Worm (Caenorhabditis elegans) whole organism, L4 larva: ENCODE results near the gene sptl-3.

Experiments
- T20F7.1 ChIP-seq: fragments of 200-800 bp; sonication (Bioruptor generic); optimal IDR thresholded peaks from 2 replicates; lab custom pipeline; 2018; ENCODE audit warnings: mild to moderate bottlenecking, missing genetic modification characterization, missing compliant biosample characterization
- T26A8.4 ChIP-seq: fragments of 200-800 bp; sonication (Bioruptor generic); IDR thresholded peaks from 2 replicates; pipeline ENCODE4 v1.3.6; 2022; ENCODE audit warnings: missing genetic modification characterization, missing compliant biosample characterization
- aha-1 ChIP-seq: fragments of 150-350 bp; peaks from one replicate; lab custom pipeline; 2014; ENCODE audit warnings: missing biosample characterization, missing genetic modification characterization
- arid-1 ChIP-seq: fragments of 200-800 bp; sonication (Bioruptor generic); conservative IDR thresholded peaks from 2 replicates; pipeline ENCODE4 v1.3.6; 2022; ENCODE audit warnings: missing genetic modification reagents, missing genetic modification characterization, missing compliant biosample characterization
- ceh-20 ChIP-seq: fragments of 200-800 bp; sonication (Bioruptor generic); IDR thresholded peaks from 2 replicates; pipeline ENCODE4 v1.3.6; 2022; ENCODE audit warnings: missing genetic modification reagents, missing genetic modification characterization, missing compliant biosample characterization
- ceh-62 ChIP-seq: sonication (generic microtip); optimal IDR thresholded peaks from 2 replicates; lab custom pipeline; 2017; ENCODE audit warnings: missing biosample characterization, missing genetic modification characterization
- ces-1 ChIP-seq: fragments of 150-350 bp; sonication (generic microtip); optimal IDR thresholded peaks from 4 replicates; lab custom pipeline; 2014; ENCODE audit warnings: missing biosample characterization, missing genetic modification reagents, missing genetic modification characterization
- cey-2 ChIP-seq: sonication (generic microtip); optimal IDR thresholded peaks from 3 replicates; lab custom pipeline; 2017; ENCODE audit warnings: missing genetic modification characterization, mild to moderate bottlenecking, missing compliant biosample characterization, antibody characterized with exemption, borderline replicate concordance; ENCODE audit not compliant: insufficient read depth
- daf-12 ChIP-seq: fragments of 150-350 bp; optimal IDR thresholded peaks from 2 replicates; lab custom pipeline; 2014; ENCODE audit warnings: missing biosample characterization, missing genetic modification reagents, missing genetic modification characterization
- daf-16 ChIP-seq, 3 experiments: sonication (generic microtip); optimal IDR thresholded peaks; 2 replicates each; lab custom pipeline; 2016 to 2017; ENCODE audit warnings: missing genetic modification characterization in 3 of 3, missing genetic modification reagents in 3 of 3, mild to moderate bottlenecking in 2 of 3, missing compliant biosample characterization in 2 of 3, missing biosample characterization in 1 of 3, moderate library complexity in 1 of 3
- dmd-6 ChIP-seq: fragments of 200-800 bp; sonication (Bioruptor generic); IDR thresholded peaks from 2 replicates; pipeline ENCODE4 v1.3.6; 2022; ENCODE audit warnings: missing genetic modification reagents, missing genetic modification characterization, missing compliant biosample characterization
- dpl-1 ChIP-seq: fragments of 150-350 bp; optimal IDR thresholded peaks from 2 replicates; lab custom pipeline; 2014; ENCODE audit warnings: missing biosample characterization, missing genetic modification reagents, missing genetic modification characterization
- duxl-1 ChIP-seq: sonication (generic microtip); optimal IDR thresholded peaks from 2 replicates; lab custom pipeline; 2016; ENCODE audit warnings: mild to moderate bottlenecking, missing genetic modification characterization, moderate library complexity, missing compliant biosample characterization; ENCODE audit not compliant: poor library complexity
- dve-1 ChIP-seq: sonication (generic microtip); optimal IDR thresholded peaks from 2 replicates; lab custom pipeline; 2017; ENCODE audit warnings: antibody characterized with exemption, mild to moderate bottlenecking, missing genetic modification characterization, missing compliant biosample characterization; ENCODE audit not compliant: insufficient read depth
- egl-43 ChIP-seq: fragments of 200-800 bp; sonication (Bioruptor generic); IDR thresholded peaks from 2 replicates; pipeline ENCODE4 v1.3.6; 2022; ENCODE audit warnings: missing genetic modification reagents, missing genetic modification characterization, missing compliant biosample characterization
- hif-1 ChIP-seq, 2 experiments: sonication (generic microtip); optimal IDR thresholded peaks; 2 replicates each; lab custom pipeline; 2016 to 2017; ENCODE audit warnings: missing compliant biosample characterization in 2 of 2, missing genetic modification characterization in 2 of 2, missing genetic modification reagents in 2 of 2, missing genotype in 2 of 2, mild to moderate bottlenecking in 1 of 2
- hlh-11 ChIP-seq: fragments of 200-800 bp; sonication (Bioruptor generic); optimal IDR thresholded peaks from 2 replicates; lab custom pipeline; 2018; ENCODE audit warnings: mild to moderate bottlenecking, missing genetic modification characterization, missing compliant biosample characterization
- jun-1 ChIP-seq: fragments of 150-350 bp; optimal IDR thresholded peaks from 2 replicates; lab custom pipeline; 2014; ENCODE audit warnings: missing biosample characterization, missing genetic modification reagents, missing genetic modification characterization
- lim-7 ChIP-seq: fragments of 200-800 bp; sonication (Bioruptor generic); IDR thresholded peaks from 2 replicates; pipeline ENCODE4 v1.3.6; 2022; ENCODE audit warnings: missing genetic modification characterization, missing compliant biosample characterization
- lin-1 ChIP-seq: fragments of 200-800 bp; sonication (Bioruptor generic); IDR thresholded peaks from 2 replicates; pipeline ENCODE4 v1.3.6; 2022; ENCODE audit warnings: missing genetic modification reagents, missing genetic modification characterization, missing compliant biosample characterization
- lin-13 ChIP-seq: fragments of 150-350 bp; optimal IDR thresholded peaks from 2 replicates; lab custom pipeline; 2014; ENCODE audit warnings: missing biosample characterization, missing genetic modification reagents, missing genetic modification characterization
- lin-39 ChIP-seq: fragments of 150-350 bp; optimal IDR thresholded peaks from 2 replicates; lab custom pipeline; 2014; ENCODE audit warnings: missing biosample characterization, missing genetic modification reagents, missing genetic modification characterization
- lir-3 ChIP-seq: sonication (generic microtip); optimal IDR thresholded peaks from 2 replicates; lab custom pipeline; 2016; ENCODE audit warnings: mild to moderate bottlenecking, missing genetic modification characterization, missing compliant biosample characterization
- mdl-1 ChIP-seq, 2 experiments: fragments of 150-350 bp in 1 of 2; sonication (generic microtip) in 1 of 2; optimal IDR thresholded peaks; 2 replicates each; lab custom pipeline; 2014 to 2017; ENCODE audit warnings: missing biosample characterization in 2 of 2, missing genetic modification characterization in 2 of 2
- mxl-2 ChIP-seq: fragments of 200-800 bp; sonication (Bioruptor generic); conservative IDR thresholded peaks from 2 replicates; pipeline ENCODE4 v1.3.6; 2022; ENCODE audit warnings: missing genetic modification reagents, missing genetic modification characterization, missing compliant biosample characterization
- nhr-10 ChIP-seq: fragments of 150-350 bp; optimal IDR thresholded peaks from 2 replicates; lab custom pipeline; 2014; ENCODE audit warnings: missing biosample characterization, missing genetic modification characterization
- nhr-102 ChIP-seq: sonication (generic microtip); optimal IDR thresholded peaks from 2 replicates; lab custom pipeline; 2016; ENCODE audit warnings: mild to moderate bottlenecking, missing genetic modification characterization, moderate library complexity, missing compliant biosample characterization
- nhr-11 ChIP-seq: fragments of 150-350 bp; optimal IDR thresholded peaks from 2 replicates; lab custom pipeline; 2014; ENCODE audit warnings: missing biosample characterization, missing genetic modification characterization
- nhr-237 ChIP-seq: sonication (generic microtip); optimal IDR thresholded peaks from 2 replicates; lab custom pipeline; 2017; ENCODE audit warnings: missing biosample characterization, missing genetic modification characterization
- nhr-25 ChIP-seq: sonication (generic microtip); optimal IDR thresholded peaks from 2 replicates; lab custom pipeline; 2017; ENCODE audit warnings: missing genetic modification characterization, mild to moderate bottlenecking, missing compliant biosample characterization, antibody characterized with exemption, moderate library complexity, borderline replicate concordance; ENCODE audit not compliant: insufficient read depth
- nhr-28 ChIP-seq: fragments of 150-350 bp; optimal IDR thresholded peaks from 2 replicates; lab custom pipeline; 2014; ENCODE audit warnings: missing biosample characterization, missing genetic modification characterization
- nhr-41 ChIP-seq: fragments of 200-800 bp; sonication (Bioruptor generic); IDR thresholded peaks from 2 replicates; pipeline ENCODE4 v1.3.6; 2022; ENCODE audit warnings: missing genetic modification reagents, missing genetic modification characterization, missing compliant biosample characterization
- nhr-48 ChIP-seq: sonication (generic microtip); optimal IDR thresholded peaks from 2 replicates; lab custom pipeline; 2016; ENCODE audit warnings: mild to moderate bottlenecking, missing genetic modification characterization, missing compliant biosample characterization
- nhr-6 ChIP-seq: fragments of 150-350 bp; optimal IDR thresholded peaks from 2 replicates; lab custom pipeline; 2014; ENCODE audit warnings: missing biosample characterization, missing genetic modification characterization
- nhr-76 ChIP-seq: fragments of 150-350 bp; optimal IDR thresholded peaks from 2 replicates; lab custom pipeline; 2014; ENCODE audit warnings: missing biosample characterization, missing genetic modification characterization
- nhr-77 ChIP-seq: fragments of 150-350 bp; optimal IDR thresholded peaks from 2 replicates; lab custom pipeline; 2014; ENCODE audit warnings: missing biosample characterization, missing genetic modification characterization
- php-3 ChIP-seq: fragments of 200-800 bp; sonication (Bioruptor generic); IDR thresholded peaks from 2 replicates; pipeline ENCODE4 v1.3.6; 2022; ENCODE audit warnings: missing genetic modification reagents, missing genetic modification characterization, missing compliant biosample characterization
- pqm-1 ChIP-seq: sonication (generic microtip); optimal IDR thresholded peaks from 2 replicates; lab custom pipeline; 2017; ENCODE audit warnings: missing biosample characterization, missing genetic modification characterization
- rbr-2 ChIP-seq: sonication (generic microtip); optimal IDR thresholded peaks from 2 replicates; lab custom pipeline; 2016; ENCODE audit warnings: missing genotype, missing genetic modification characterization, missing compliant biosample characterization
- snpc-4 ChIP-seq: fragments of 150-350 bp; optimal IDR thresholded peaks from 2 replicates; lab custom pipeline; 2014; ENCODE audit warnings: missing biosample characterization, missing genetic modification characterization
- spr-3 ChIP-seq: fragments of 200-800 bp; sonication (Bioruptor generic); optimal IDR thresholded peaks from 2 replicates; lab custom pipeline; 2018; ENCODE audit warnings: mild to moderate bottlenecking, missing genetic modification characterization, missing compliant biosample characterization
- tag-97 ChIP-seq: fragments of 200-800 bp; sonication (Bioruptor generic); IDR thresholded peaks from 2 replicates; pipeline ENCODE4 v1.3.6; 2022; ENCODE audit warnings: missing genetic modification characterization, missing compliant biosample characterization
- tra-1 ChIP-seq: fragments of 200-800 bp; sonication (Bioruptor generic); IDR thresholded peaks from 2 replicates; pipeline ENCODE4 v1.3.6; 2022; ENCODE audit warnings: missing genetic modification reagents, missing genetic modification characterization, missing compliant biosample characterization
- vab-7 ChIP-seq: fragments of 200-800 bp; sonication (Bioruptor generic); IDR thresholded peaks from 2 replicates; pipeline ENCODE4 v1.3.6; 2022; ENCODE audit warnings: missing genetic modification reagents, missing genetic modification characterization, missing compliant biosample characterization
- zag-1 ChIP-seq: fragments of 150-350 bp; optimal IDR thresholded peaks from 2 replicates; lab custom pipeline; 2014; ENCODE audit warnings: missing biosample characterization, missing genetic modification characterization
- zip-11 ChIP-seq: fragments of 200-800 bp; sonication (Bioruptor generic); IDR thresholded peaks from 2 replicates; pipeline ENCODE4 v1.3.6; 2022; ENCODE audit warnings: missing genetic modification characterization, missing compliant biosample characterization
- zip-2 ChIP-seq: fragments of 150-350 bp; optimal IDR thresholded peaks from 2 replicates; lab custom pipeline; 2014; ENCODE audit warnings: missing biosample characterization, missing genetic modification characterization

The sptl-3 gene

DNA sequence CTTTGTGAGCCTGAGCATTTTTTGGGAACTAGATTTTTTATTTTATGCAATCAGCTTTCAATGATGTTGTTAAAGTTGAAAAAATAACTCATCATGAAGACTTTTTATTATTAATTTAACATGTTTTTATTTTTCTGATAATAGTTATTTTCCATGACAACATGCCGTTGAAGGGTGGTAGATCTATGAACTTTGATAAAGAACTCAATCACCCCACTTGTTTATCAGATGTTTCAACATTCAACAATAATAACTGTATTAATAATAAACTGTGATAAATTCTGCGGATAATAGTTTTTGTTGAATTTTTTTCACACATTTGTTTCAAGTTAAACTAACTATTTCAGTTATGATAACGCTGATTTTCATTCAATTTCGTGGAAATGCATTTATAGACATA, 1.6 kb upstream of the sptl-3 start:
- TF ChIP-seq nhr-237 (tag; lab: Kevin White, UChicago) = no peak
- TF ChIP-seq nhr-11 (tag; lab: Kevin White, UChicago) = no peak
- TF ChIP-seq arid-1 = no peak
- TF ChIP-seq lin-39 (tag; lab: Kevin White, UChicago) = no peak
- TF ChIP-seq nhr-28 (tag; lab: Kevin White, UChicago) = peak; percentile 37
- no peak for TF ChIP-seq cey-2 (tag; lab: Kevin White, UChicago)
- no peak for TF ChIP-seq vab-7 (GFP tag; lab: Robert Waterston, UW)
- TF ChIP-seq T26A8.4 = no peak
- TF ChIP-seq ces-1 (GFP tag; lab: Kevin White, UChicago) = no peak
- no peak for TF ChIP-seq rbr-2
- no peak for TF ChIP-seq nhr-102 (tag; lab: Kevin White, UChicago)
- no peak for TF ChIP-seq lir-3
- TF ChIP-seq hlh-11 (tag; lab: Kevin White, UChicago) = peak; percentile 45
- peak; percentile 64 for TF ChIP-seq dmd-6 (GFP tag; lab: Robert Waterston, UW)
- TF ChIP-seq hif-1 (tag; optimal IDR thresholded peaks at IDR 0.05; lab: Kevin White, UChicago) = no peak
- no peak for TF ChIP-seq nhr-6 (tag; lab: Kevin White, UChicago)
- TF ChIP-seq pqm-1 (tag; lab: Kevin White, UChicago) = no peak
- no peak for TF ChIP-seq ceh-20 (GFP tag; lab: Robert Waterston, UW)
- no peak for TF ChIP-seq daf-12 (tag; lab: Kevin White, UChicago)
- TF ChIP-seq zip-2 = no peak
- peak; percentile 76 for TF ChIP-seq dve-1
- no peak for TF ChIP-seq jun-1 (tag; lab: Kevin White, UChicago)
- TF ChIP-seq mxl-2 (GFP tag; lab: Robert Waterston, UW) = no peak
- TF ChIP-seq T20F7.1 (GFP tag; lab: Kevin White, UChicago) = no peak
- TF ChIP-seq dpl-1 (GFP tag; lab: Kevin White, UChicago) = no peak
- no peak for TF ChIP-seq nhr-25 (tag; lab: Kevin White, UChicago)
- TF ChIP-seq nhr-10 (tag; lab: Kevin White, UChicago) = no peak
- peak; percentile 55; the same call in 1 of the 2 replicates for TF ChIP-seq php-3
- TF ChIP-seq daf-16 (GFP tag; optimal IDR thresholded peaks at IDR 0.05; lab: Kevin White, UChicago) = no peak
- TF ChIP-seq daf-16 (tag; optimal IDR thresholded peaks at IDR 0.05; lab: Kevin White, UChicago) = peak; percentile 96
- no peak for TF ChIP-seq zip-11 (GFP tag; lab: Robert Waterston, UW)
- TF ChIP-seq spr-3 (GFP tag; lab: Kevin White, UChicago) = no peak
- no peak for TF ChIP-seq nhr-41 (GFP tag; lab: Robert Waterston, UW)
- no peak for TF ChIP-seq nhr-48
- no peak for TF ChIP-seq tag-97
- TF ChIP-seq lim-7 (GFP tag; lab: Robert Waterston, UW) = no peak
- TF ChIP-seq nhr-77 (tag; lab: Kevin White, UChicago) = peak; percentile 53
- no peak for TF ChIP-seq ceh-62 (tag; lab: Kevin White, UChicago)
- no peak for TF ChIP-seq nhr-76 (tag; lab: Kevin White, UChicago)
- no peak for TF ChIP-seq zag-1 (tag; lab: Kevin White, UChicago)
- TF ChIP-seq lin-13 (GFP tag; lab: Kevin White, UChicago) = no peak
- TF ChIP-seq snpc-4 (tag; lab: Kevin White, UChicago) = no peak

- TF ChIP-seq pqm-1 (tag; lab: Kevin White, UChicago) (peak; percentile 88), tra-1 (GFP tag; lab: Robert Waterston, UW) (0 out of 2 replicates have a peak, but pooled peaks have one; percentile 10), egl-43 (GFP tag; lab: Robert Waterston, UW) (no peak), dve-1 (peak; percentile 53), mdl-1 (tag; optimal IDR thresholded peaks at IDR 0.05; lab: Kevin White, UChicago) (no peak), duxl-1 (tag; lab: Kevin White, UChicago) (peak; percentile 6), nhr-6 (tag; lab: Kevin White, UChicago) (peak; percentile 12), aha-1 (tag; lab: Kevin White, UChicago) (peak; percentile 75), nhr-77 (tag; lab: Kevin White, UChicago) (peak; percentile 61), lin-1 (GFP tag; lab: Robert Waterston, UW) (peak; percentile 80), dmd-6 (GFP tag; lab: Robert Waterston, UW) (peak; percentile 87), zip-11 (GFP tag; lab: Robert Waterston, UW) (no peak), nhr-28 (tag; lab: Kevin White, UChicago) (peak; percentile 65), nhr-41 (GFP tag; lab: Robert Waterston, UW) (no peak), php-3 (peak; percentile 86), hlh-11 (tag; lab: Kevin White, UChicago) (peak; percentile 62)
Measured at ce11 chrV:13893583-13893982, 458 bp downstream of the sptl-3 start.
